Worm (Caenorhabditis elegans) whole organism, L1 larva: ENCODE results near the gene iscu-1.

Experiments used
- C34B4.2 ChIP-seq: sonication (generic microtip); optimal IDR thresholded peaks from 2 replicates; lab custom pipeline; 2017; ENCODE audit warnings: mild to moderate bottlenecking, missing genetic modification characterization, missing compliant biosample characterization
- Y116A8C.19 ChIP-seq: sonication (generic microtip); optimal IDR thresholded peaks from 2 replicates; lab custom pipeline; 2016; ENCODE audit warnings: missing compliant biosample characterization, missing genetic modification characterization, borderline replicate concordance
- aha-1 ChIP-seq: fragments of 150-350 bp; optimal IDR thresholded peaks from 2 replicates; lab custom pipeline; 2014; ENCODE audit warnings: missing biosample characterization, missing genetic modification characterization
- alr-1 ChIP-seq: fragments of 200-800 bp; sonication (Bioruptor generic); optimal IDR thresholded peaks from 2 replicates; lab custom pipeline; 2018; ENCODE audit warnings: borderline replicate concordance, mild to moderate bottlenecking, missing genetic modification characterization, missing compliant biosample characterization
- ama-1 ChIP-seq: fragments of 150-350 bp; optimal IDR thresholded peaks from 2 replicates; lab custom pipeline; 2014
- ceh-63 ChIP-seq: fragments of 200-800 bp; sonication (Bioruptor generic); optimal IDR thresholded peaks from 2 replicates; lab custom pipeline; 2018; ENCODE audit warnings: mild to moderate bottlenecking, missing genetic modification characterization, missing compliant biosample characterization
- ceh-82 ChIP-seq, 3 experiments: fragments of 150-350 bp in 1 of 3; sonication (generic microtip) in 2 of 3; optimal IDR thresholded peaks; 2 replicates each; lab custom pipeline; 2014 to 2017; ENCODE audit warnings: missing biosample characterization in 3 of 3, missing genetic modification characterization in 3 of 3
- ces-1 ChIP-seq: fragments of 150-350 bp; optimal IDR thresholded peaks from 2 replicates; lab custom pipeline; 2014; ENCODE audit warnings: missing biosample characterization, missing genetic modification reagents, missing genetic modification characterization
- dsc-1 ChIP-seq: sonication (generic microtip); optimal IDR thresholded peaks from 2 replicates; lab custom pipeline; 2016; ENCODE audit warnings: mild to moderate bottlenecking, missing genetic modification characterization, missing compliant biosample characterization
- efl-1 ChIP-seq, 4 experiments: fragments of 150-350 bp; optimal IDR thresholded peaks in 3 of 4; peaks in 1 of 4; 1 replicate in 1 of 4; 2 replicates in 3 of 4; lab custom pipeline; 2014; ENCODE audit warnings: missing biosample characterization in 2 of 4, missing genetic modification characterization in 2 of 4, missing genetic modification reagents in 2 of 4
- efl-3 ChIP-seq: fragments of 200-800 bp; sonication (Bioruptor generic); optimal IDR thresholded peaks from 2 replicates; lab custom pipeline; 2018; ENCODE audit warnings: mild to moderate bottlenecking, missing genetic modification characterization, missing compliant biosample characterization
- egl-13 ChIP-seq: sonication (generic microtip); optimal IDR thresholded peaks from 2 replicates; lab custom pipeline; 2016; ENCODE audit warnings: missing genotype, missing genetic modification reagents, missing genetic modification characterization, missing compliant biosample characterization
- elt-2 ChIP-seq: sonication (generic microtip); optimal IDR thresholded peaks from 2 replicates; lab custom pipeline; 2016; ENCODE audit warnings: missing genetic modification characterization, mild to moderate bottlenecking, inconsistent platforms, missing compliant biosample characterization, missing genetic modification reagents
- ets-5 ChIP-seq: fragments of 200-800 bp; sonication (Bioruptor generic); IDR thresholded peaks from 2 replicates; pipeline ENCODE4 v1.3.6; 2022; ENCODE audit warnings: missing genetic modification characterization, missing compliant biosample characterization
- fkh-10 ChIP-seq: sonication (generic microtip); optimal IDR thresholded peaks from 2 replicates; lab custom pipeline; 2017; ENCODE audit warnings: missing biosample characterization, missing genetic modification reagents, missing genetic modification characterization
- fkh-4 ChIP-seq: sonication (generic microtip); optimal IDR thresholded peaks from 2 replicates; lab custom pipeline; 2016; ENCODE audit warnings: missing compliant biosample characterization, missing genetic modification characterization, borderline replicate concordance
- fkh-8 ChIP-seq: sonication (generic microtip); optimal IDR thresholded peaks from 2 replicates; lab custom pipeline; 2016; ENCODE audit warnings: mild to moderate bottlenecking, missing genetic modification characterization, missing compliant biosample characterization
- fos-1 ChIP-seq: fragments of 150-350 bp; optimal IDR thresholded peaks from 2 replicates; lab custom pipeline; 2014; ENCODE audit warnings: missing biosample characterization, missing genetic modification characterization
- grh-1 ChIP-seq: fragments of 200-800 bp; sonication (Bioruptor generic); IDR thresholded peaks from 2 replicates; pipeline ENCODE4 v1.3.6; 2022; ENCODE audit warnings: missing genetic modification reagents, missing genetic modification characterization, missing compliant biosample characterization
- hlh-17 ChIP-seq: fragments of 200-800 bp; sonication (Bioruptor generic); optimal IDR thresholded peaks from 2 replicates; lab custom pipeline; 2018; ENCODE audit warnings: missing genetic modification characterization, mild to moderate bottlenecking, missing compliant biosample characterization, moderate library complexity, borderline replicate concordance
- hlh-4 ChIP-seq: sonication (generic microtip); optimal IDR thresholded peaks from 2 replicates; lab custom pipeline; 2016; ENCODE audit warnings: mild to moderate bottlenecking, missing genetic modification characterization, missing compliant biosample characterization
- hpl-2 ChIP-seq: fragments of 150-350 bp; optimal IDR thresholded peaks from 2 replicates; lab custom pipeline; 2014; ENCODE audit warnings: missing biosample characterization, missing genetic modification reagents, missing genetic modification characterization
- irx-1 ChIP-seq: sonication (generic microtip); optimal IDR thresholded peaks from 2 replicates; lab custom pipeline; 2016; ENCODE audit warnings: missing genetic modification characterization, missing compliant biosample characterization
- isw-1 ChIP-seq: fragments of 200-800 bp; sonication (Bioruptor generic); IDR thresholded peaks from 2 replicates; pipeline ENCODE4 v1.3.6; 2022; ENCODE audit warnings: missing genetic modification characterization, missing compliant biosample characterization
- lin-13 ChIP-seq: fragments of 150-350 bp; optimal IDR thresholded peaks from 2 replicates; lab custom pipeline; 2014; ENCODE audit warnings: missing biosample characterization, missing genetic modification reagents, missing genetic modification characterization
- lin-14 ChIP-seq: fragments of 200-800 bp; sonication (Bioruptor generic); optimal IDR thresholded peaks from 2 replicates; lab custom pipeline; 2018; ENCODE audit warnings: mild to moderate bottlenecking, missing genetic modification characterization, moderate library complexity, missing compliant biosample characterization
- lin-39 ChIP-seq: fragments of 150-350 bp; optimal IDR thresholded peaks from 2 replicates; lab custom pipeline; 2014; ENCODE audit warnings: missing biosample characterization, missing genetic modification reagents, missing genetic modification characterization
- lsy-2 ChIP-seq, 2 experiments: fragments of 150-350 bp; optimal IDR thresholded peaks; 2 replicates each; lab custom pipeline; 2014; ENCODE audit warnings: missing biosample characterization in 2 of 2, missing genetic modification characterization in 2 of 2
- mab-9 ChIP-seq: fragments of 200-800 bp; sonication (Bioruptor generic); IDR thresholded peaks from 2 replicates; pipeline ENCODE4 v1.3.6; 2022; ENCODE audit warnings: missing genetic modification reagents, missing genetic modification characterization, missing compliant biosample characterization
- mdl-1 ChIP-seq, 2 experiments: fragments of 150-350 bp; optimal IDR thresholded peaks; 2 replicates each; lab custom pipeline; 2014 to 2017; ENCODE audit warnings: missing biosample characterization in 2 of 2, missing genetic modification characterization in 2 of 2, inconsistent platforms in 1 of 2
- mef-2 ChIP-seq: fragments of 150-350 bp; optimal IDR thresholded peaks from 2 replicates; lab custom pipeline; 2014; ENCODE audit warnings: missing biosample characterization, missing genetic modification characterization
- mep-1 ChIP-seq: fragments of 150-350 bp; optimal IDR thresholded peaks from 2 replicates; lab custom pipeline; 2014; ENCODE audit warnings: missing biosample characterization, missing genetic modification characterization
- nhr-11 ChIP-seq: fragments of 150-350 bp; optimal IDR thresholded peaks from 2 replicates; lab custom pipeline; 2014; ENCODE audit warnings: missing biosample characterization, missing genetic modification characterization
- nhr-19 ChIP-seq: fragments of 200-800 bp; sonication (Bioruptor generic); conservative IDR thresholded peaks from 2 replicates; pipeline ENCODE4 v1.3.6; 2022; ENCODE audit warnings: missing genetic modification characterization, missing compliant biosample characterization
- nhr-20 ChIP-seq: sonication (generic microtip); optimal IDR thresholded peaks from 2 replicates; lab custom pipeline; 2016; ENCODE audit warnings: mild to moderate bottlenecking, missing genetic modification characterization, missing compliant biosample characterization
- nhr-237 ChIP-seq: fragments of 150-350 bp; optimal IDR thresholded peaks from 2 replicates; lab custom pipeline; 2014; ENCODE audit warnings: missing biosample characterization, missing genetic modification characterization
- nhr-47 ChIP-seq: sonication (generic microtip); optimal IDR thresholded peaks from 2 replicates; lab custom pipeline; 2016; ENCODE audit warnings: mild to moderate bottlenecking, missing genetic modification characterization, moderate library complexity, missing compliant biosample characterization
- nhr-71 ChIP-seq: sonication (generic microtip); optimal IDR thresholded peaks from 2 replicates; lab custom pipeline; 2016; ENCODE audit warnings: mild to moderate bottlenecking, missing genetic modification characterization, moderate library complexity, missing compliant biosample characterization
- nhr-76 ChIP-seq: sonication (generic microtip); optimal IDR thresholded peaks from 2 replicates; lab custom pipeline; 2017; ENCODE audit warnings: missing biosample characterization, missing genetic modification characterization
- nhr-84 ChIP-seq: sonication (generic microtip); optimal IDR thresholded peaks from 2 replicates; lab custom pipeline; 2017; ENCODE audit warnings: missing biosample characterization, missing genetic modification characterization
- pag-3 ChIP-seq: sonication (generic microtip); optimal IDR thresholded peaks from 2 replicates; lab custom pipeline; 2017; ENCODE audit warnings: missing genetic modification characterization, mild to moderate bottlenecking, missing compliant biosample characterization, antibody characterized with exemption, borderline replicate concordance; ENCODE audit not compliant: insufficient read depth
- pax-3 ChIP-seq: fragments of 200-800 bp; sonication (Bioruptor generic); optimal IDR thresholded peaks from 2 replicates; lab custom pipeline; 2018; ENCODE audit warnings: mild to moderate bottlenecking, missing genetic modification characterization, moderate library complexity, missing compliant biosample characterization
- skn-1 ChIP-seq: fragments of 150-350 bp; optimal IDR thresholded peaks from 2 replicates; lab custom pipeline; 2014; ENCODE audit warnings: missing biosample characterization, missing genetic modification characterization
- sox-4 ChIP-seq: sonication (generic microtip); optimal IDR thresholded peaks from 2 replicates; lab custom pipeline; 2016; ENCODE audit warnings: missing genetic modification characterization, missing compliant biosample characterization
- sup-37 ChIP-seq: fragments of 200-800 bp; sonication (Bioruptor generic); optimal IDR thresholded peaks from 2 replicates; lab custom pipeline; 2018; ENCODE audit warnings: mild to moderate bottlenecking, missing genetic modification characterization, missing compliant biosample characterization
- tbx-2 ChIP-seq: sonication (generic microtip); optimal IDR thresholded peaks from 2 replicates; lab custom pipeline; 2016; ENCODE audit warnings: missing genetic modification characterization, missing compliant biosample characterization
- tlp-1 ChIP-seq: fragments of 150-350 bp; optimal IDR thresholded peaks from 2 replicates; lab custom pipeline; 2014; ENCODE audit warnings: missing biosample characterization, missing genetic modification characterization
- unc-62 ChIP-seq: fragments of 150-350 bp; optimal IDR thresholded peaks from 2 replicates; lab custom pipeline; 2014; ENCODE audit warnings: missing biosample characterization, missing genetic modification reagents, missing genetic modification characterization
- unc-98 ChIP-seq: fragments of 200-800 bp; sonication (Bioruptor generic); IDR thresholded peaks from 2 replicates; pipeline ENCODE4 v1.3.6; 2022; ENCODE audit warnings: missing genetic modification characterization, missing compliant biosample characterization
- zag-1 ChIP-seq: fragments of 150-350 bp; optimal IDR thresholded peaks from 2 replicates; lab custom pipeline; 2014; ENCODE audit warnings: missing biosample characterization, missing genetic modification characterization
- ztf-11 ChIP-seq, 2 experiments: sonication (generic microtip); optimal IDR thresholded peaks; 2 replicates each; lab custom pipeline; 2016 to 2017; ENCODE audit warnings: missing genetic modification characterization in 2 of 2, missing biosample characterization in 1 of 2, missing compliant biosample characterization in 1 of 2

Gene iscu-1

DNA sequence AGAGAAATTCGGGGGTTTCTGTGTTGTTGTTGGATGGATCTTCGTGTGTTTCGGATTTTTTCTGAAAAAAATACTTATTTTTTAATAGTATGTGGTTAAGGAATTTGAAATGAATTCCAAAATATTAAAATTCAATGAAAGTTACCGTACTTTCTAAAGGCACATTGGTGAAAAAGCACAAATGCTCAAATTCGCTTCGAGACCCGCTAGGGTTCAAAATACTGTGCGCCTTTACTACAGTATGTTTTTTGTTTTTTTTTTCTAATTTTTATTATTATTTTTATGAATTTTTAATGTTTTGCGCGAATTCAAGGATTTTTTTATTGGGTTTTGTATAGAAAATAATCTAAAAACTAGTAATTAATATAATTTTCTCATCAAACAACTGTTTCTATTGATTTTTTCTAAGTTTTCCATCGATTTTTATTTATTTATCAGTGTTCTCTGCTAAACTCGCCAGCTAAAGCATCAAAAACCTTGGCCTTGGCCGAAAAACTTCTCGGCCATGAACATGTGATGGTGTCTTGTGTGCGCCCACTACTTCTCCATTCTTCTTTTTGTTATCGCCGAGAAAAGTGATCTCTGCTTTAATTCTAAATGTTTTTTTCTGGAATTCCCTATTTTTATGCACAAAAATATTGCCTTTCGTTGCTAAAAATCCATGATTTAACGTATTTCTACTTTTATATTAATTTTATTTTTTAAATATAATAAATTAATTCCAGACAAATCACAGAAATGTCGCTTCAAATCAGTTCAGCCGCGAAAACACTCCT lies at the start of gene iscu-1:
Gene iscu-1 (plus strand): TSS at position 726 of the 776 bp plus-strand sequence.
- TF ChIP-seq fkh-8 (peak; percentile 34), egl-13 (tag; lab: Kevin White, UChicago) (peak; percentile 16), nhr-84 (tag; lab: Kevin White, UChicago) (no peak), mep-1 (peak; percentile 48), unc-98 (GFP tag; lab: Robert Waterston, UW) (no peak), tbx-2 (peak; percentile 41), pag-3 (no peak), mef-2 (tag; lab: Kevin White, UChicago) (no peak), nhr-20 (peak; percentile 44), grh-1 (GFP tag; lab: Robert Waterston, UW) (no peak), ceh-63 (GFP tag; lab: Kevin White, UChicago) (no peak), sox-4 (no peak), lin-39 (no peak), nhr-71 (tag; lab: Kevin White, UChicago) (peak; percentile 57), lin-14 (GFP tag; lab: Kevin White, UChicago) (peak; percentile 64), fos-1 (tag; lab: Kevin White, UChicago) (no peak), lsy-2 (tag; optimal IDR thresholded peaks at IDR 0.05; lab: Kevin White, UChicago) (peak; percentile 60 to 73), pax-3 (no peak), hlh-4 (tag; lab: Kevin White, UChicago) (no peak), elt-2 (tag; lab: Kevin White, UChicago) (peak; percentile 27), mab-9 (GFP tag; lab: Robert Waterston, UW) (no peak), sup-37 (no peak), irx-1 (no peak), nhr-237 (tag; lab: Kevin White, UChicago) (no peak), hpl-2 (GFP tag; lab: Kevin White, UChicago) (no peak), dsc-1 (tag; lab: Kevin White, UChicago) (peak; percentile 0), ces-1 (no peak), Y116A8C.19 (tag; lab: Kevin White, UChicago) (no peak), lin-13 (peak; percentile 39), alr-1 (no peak), C34B4.2 (no peak), ama-1 (no peak), isw-1 (GFP tag; lab: Robert Waterston, UW) (no peak; the same call in 1 of the 2 replicates), nhr-47 (peak; percentile 49), fkh-4 (peak; percentile 44), ztf-11 (tag; optimal IDR thresholded peaks at IDR 0.05; lab: Kevin White, UChicago) (no peak), nhr-11 (tag; lab: Kevin White, UChicago) (no peak), hlh-17 (GFP tag; lab: Kevin White, UChicago) (no peak), zag-1 (tag; lab: Kevin White, UChicago) (no peak), mdl-1 (tag; optimal IDR thresholded peaks at IDR 0.05; lab: Kevin White, UChicago) (peak in 1 of 2 experiments; percentile 1), ets-5 (no peak), tlp-1 (no peak), fkh-10 (GFP tag; lab: Kevin White, UChicago) (no peak), efl-3 (no peak), unc-62 (no peak), efl-1 (optimal IDR thresholded peaks at IDR 0.05; lab: Kevin White, UChicago) (peak; percentile 34 to 40), efl-1 (GFP tag; optimal IDR thresholded peaks at IDR 0.05 in 1 of 2; lab: Kevin White, UChicago) (peak; percentile 50 to 88), skn-1 (tag; lab: Kevin White, UChicago) (peak; percentile 42), nhr-76 (tag; lab: Kevin White, UChicago) (no peak), ceh-82 (tag; optimal IDR thresholded peaks at IDR 0.05; lab: Kevin White, UChicago) (peak in 1 of 3 experiments; percentile 38), nhr-19 (no peak), aha-1 (tag; lab: Kevin White, UChicago) (no peak)
